Worm (Caenorhabditis elegans) whole organism, L3 larva: Measurements from ENCODE around the gene ZK512.4.

ENCODE experiments used
- egl-27 ChIP-seq: sonication (generic microtip); optimal IDR thresholded peaks from 4 replicates; lab custom pipeline; 2017; ENCODE audit warnings: missing biosample characterization, missing genetic modification reagents, missing genetic modification characterization
- nfya-1 ChIP-seq: sonication (generic microtip); optimal IDR thresholded peaks from 2 replicates; lab custom pipeline; 2017; ENCODE audit warnings: missing genetic modification characterization, mild to moderate bottlenecking, missing compliant biosample characterization, antibody characterized with exemption, moderate library complexity; ENCODE audit not compliant: insufficient read depth
- nhr-11 ChIP-seq: fragments of 150-350 bp; optimal IDR thresholded peaks from 2 replicates; lab custom pipeline; 2014; ENCODE audit warnings: missing biosample characterization, missing genetic modification characterization
- nhr-12 ChIP-seq: fragments of 150-350 bp; optimal IDR thresholded peaks from 2 replicates; lab custom pipeline; 2014; ENCODE audit warnings: missing biosample characterization, missing genetic modification characterization
- nhr-237 ChIP-seq: fragments of 150-350 bp; optimal IDR thresholded peaks from 2 replicates; lab custom pipeline; 2014; ENCODE audit warnings: missing biosample characterization, missing genetic modification characterization
- nhr-25 ChIP-seq: sonication (generic microtip); optimal IDR thresholded peaks from 2 replicates; lab custom pipeline; 2017; ENCODE audit warnings: missing biosample characterization, missing genetic modification characterization
- nhr-28 ChIP-seq: fragments of 150-350 bp; optimal IDR thresholded peaks from 2 replicates; lab custom pipeline; 2014; ENCODE audit warnings: missing biosample characterization, missing genetic modification characterization
- nhr-67 ChIP-seq: fragments of 150-350 bp; optimal IDR thresholded peaks from 2 replicates; lab custom pipeline; 2014; ENCODE audit warnings: missing biosample characterization, missing genetic modification characterization
- pha-4 ChIP-seq: fragments of 150-350 bp; optimal IDR thresholded peaks from 2 replicates; lab custom pipeline; 2014; ENCODE audit warnings: missing biosample characterization, missing genetic modification reagents, missing genetic modification characterization
- sea-2 ChIP-seq: fragments of 150-350 bp; sonication (generic microtip); optimal IDR thresholded peaks from 4 replicates; lab custom pipeline; 2014; ENCODE audit warnings: missing biosample characterization, missing genetic modification reagents, missing genetic modification characterization
- snpc-4 ChIP-seq: fragments of 150-350 bp; optimal IDR thresholded peaks from 2 replicates; lab custom pipeline; 2014; ENCODE audit warnings: missing biosample characterization, missing genetic modification characterization
- unc-39 ChIP-seq: sonication (generic microtip); optimal IDR thresholded peaks from 4 replicates; lab custom pipeline; 2017; ENCODE audit warnings: missing biosample characterization, missing genetic modification characterization

DNA sequence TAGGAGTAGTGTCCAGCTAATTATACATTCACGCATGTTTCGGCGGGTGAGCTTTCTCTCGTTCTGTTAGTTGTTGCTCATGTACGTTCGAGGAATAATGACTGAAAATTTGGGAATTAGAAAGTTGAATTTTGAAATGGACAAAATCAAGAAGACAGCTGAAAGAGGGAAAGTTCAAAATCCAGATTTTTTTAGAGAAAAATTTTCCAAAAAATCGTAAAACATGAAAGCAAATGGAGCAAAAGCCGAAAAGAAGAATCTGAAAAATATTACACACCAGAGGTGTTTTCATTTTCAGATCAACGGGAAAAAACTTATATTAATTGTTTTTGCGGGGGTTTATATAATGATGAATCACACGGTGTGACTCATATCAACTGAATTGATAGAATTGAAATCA is 27.6 kb downstream of the ZK512.4 start, which contains the start of gene ina-1:
- no peak for TF ChIP-seq nhr-12 (tag; lab: Kevin White, UChicago)
- TF ChIP-seq nhr-67 = no peak
- no peak for TF ChIP-seq nhr-237
- no peak for TF ChIP-seq sea-2
- TF ChIP-seq nhr-28 (tag; lab: Kevin White, UChicago) = no peak
- no peak for TF ChIP-seq unc-39
- TF ChIP-seq egl-27 (tag; lab: Kevin White, UChicago) = no peak
- no peak for TF ChIP-seq nhr-25 (tag; lab: Kevin White, UChicago)
- no peak for TF ChIP-seq snpc-4 (tag; lab: Kevin White, UChicago)
- TF ChIP-seq nhr-11 (tag; lab: Kevin White, UChicago) = no peak
- TF ChIP-seq nfya-1 (tag; lab: Kevin White, UChicago) = no peak
- TF ChIP-seq pha-4 (tag; lab: Kevin White, UChicago) = no peak
